Worm (Caenorhabditis elegans) whole organism, L2 larva: ENCODE measurements around the gene str-220.

Source experiments
- C34F6.9 ChIP-seq: fragments of 150-350 bp; optimal IDR thresholded peaks from 2 replicates; lab custom pipeline; 2014; ENCODE audit warnings: missing biosample characterization, missing genetic modification characterization
- F13H6.1 ChIP-seq: sonication (generic microtip); optimal IDR thresholded peaks from 2 replicates; lab custom pipeline; 2016; ENCODE audit warnings: missing genetic modification characterization, missing compliant biosample characterization
- aly-2 ChIP-seq: fragments of 150-350 bp; optimal IDR thresholded peaks from 2 replicates; lab custom pipeline; 2014; ENCODE audit warnings: missing biosample characterization, missing genetic modification characterization
- ama-1 ChIP-seq: fragments of 150-350 bp; optimal IDR thresholded peaks from 2 replicates; lab custom pipeline; 2018; ENCODE audit warnings: inconsistent platforms
- blmp-1 ChIP-seq: sonication (generic microtip); optimal IDR thresholded peaks from 2 replicates; lab custom pipeline; 2017; ENCODE audit warnings: missing genetic modification characterization, mild to moderate bottlenecking, missing compliant biosample characterization, antibody characterized with exemption, moderate library complexity; ENCODE audit not compliant: insufficient read depth
- ceh-16 ChIP-seq: fragments of 150-350 bp; optimal IDR thresholded peaks from 2 replicates; lab custom pipeline; 2014; ENCODE audit warnings: missing biosample characterization, missing genetic modification characterization
- dmd-4 ChIP-seq: sonication (generic microtip); optimal IDR thresholded peaks from 2 replicates; lab custom pipeline; 2017; ENCODE audit warnings: missing biosample characterization, missing genetic modification characterization
- elt-1 ChIP-seq: fragments of 150-350 bp; optimal IDR thresholded peaks from 2 replicates; lab custom pipeline; 2014; ENCODE audit warnings: missing biosample characterization, missing genetic modification characterization
- elt-3 ChIP-seq: sonication (generic microtip); optimal IDR thresholded peaks from 2 replicates; lab custom pipeline; 2017; ENCODE audit warnings: missing biosample characterization, missing genetic modification characterization
- fos-1 ChIP-seq: fragments of 150-350 bp; optimal IDR thresholded peaks from 2 replicates; lab custom pipeline; 2014; ENCODE audit warnings: missing biosample characterization, missing genetic modification characterization
- lin-13 ChIP-seq: fragments of 150-350 bp; optimal IDR thresholded peaks from 2 replicates; lab custom pipeline; 2014; ENCODE audit warnings: missing biosample characterization, missing genetic modification reagents, missing genetic modification characterization
- lin-39 ChIP-seq: fragments of 150-350 bp; optimal IDR thresholded peaks from 2 replicates; lab custom pipeline; 2014; ENCODE audit warnings: missing biosample characterization, missing genetic modification reagents, missing genetic modification characterization
- mab-5 ChIP-seq: fragments of 150-350 bp; optimal IDR thresholded peaks from 2 replicates; lab custom pipeline; 2014; ENCODE audit warnings: missing biosample characterization, missing genetic modification characterization
- mbf-1 ChIP-seq: sonication (generic microtip); optimal IDR thresholded peaks from 2 replicates; lab custom pipeline; 2017; ENCODE audit warnings: missing biosample characterization, missing genetic modification characterization
- mdl-1 ChIP-seq, 2 experiments: fragments of 150-350 bp in 1 of 2; sonication (generic microtip) in 1 of 2; optimal IDR thresholded peaks; 2 replicates each; lab custom pipeline; 2017; ENCODE audit warnings: missing biosample characterization in 2 of 2, missing genetic modification characterization in 2 of 2
- nhr-11 ChIP-seq: fragments of 150-350 bp; optimal IDR thresholded peaks from 2 replicates; lab custom pipeline; 2014; ENCODE audit warnings: missing biosample characterization, missing genetic modification characterization
- nhr-21 ChIP-seq: fragments of 150-350 bp; optimal IDR thresholded peaks from 2 replicates; lab custom pipeline; 2014; ENCODE audit warnings: missing biosample characterization, missing genetic modification characterization
- nhr-23 ChIP-seq: fragments of 150-350 bp; optimal IDR thresholded peaks from 2 replicates; lab custom pipeline; 2014; ENCODE audit warnings: missing biosample characterization, missing genetic modification reagents, missing genetic modification characterization
- nhr-25 ChIP-seq: fragments of 150-350 bp; sonication (generic microtip); optimal IDR thresholded peaks from 3 replicates; lab custom pipeline; 2014; ENCODE audit warnings: missing biosample characterization, missing genetic modification characterization
- nhr-6 ChIP-seq: fragments of 150-350 bp; optimal IDR thresholded peaks from 2 replicates; lab custom pipeline; 2014; ENCODE audit warnings: missing biosample characterization, missing genetic modification characterization
- nhr-77 ChIP-seq: fragments of 150-350 bp; optimal IDR thresholded peaks from 2 replicates; lab custom pipeline; 2014; ENCODE audit warnings: missing biosample characterization, missing genetic modification characterization
- sem-4 ChIP-seq: fragments of 150-350 bp; optimal IDR thresholded peaks from 2 replicates; lab custom pipeline; 2014; ENCODE audit warnings: missing biosample characterization, missing genetic modification reagents, missing genetic modification characterization
- skn-1 ChIP-seq: sonication (generic microtip); optimal IDR thresholded peaks from 2 replicates; lab custom pipeline; 2017; ENCODE audit warnings: missing biosample characterization, missing genetic modification characterization
- sma-3 ChIP-seq: sonication (generic microtip); optimal IDR thresholded peaks from 2 replicates; lab custom pipeline; 2016; ENCODE audit warnings: missing genetic modification reagents, missing genetic modification characterization, missing compliant biosample characterization
- sma-9 ChIP-seq, 2 experiments: fragments of 150-350 bp in 1 of 2; sonication (generic microtip) in 1 of 2; optimal IDR thresholded peaks; 2 replicates each; lab custom pipeline; 2014 to 2016; ENCODE audit warnings: missing genetic modification characterization in 2 of 2, mild to moderate bottlenecking in 1 of 2, missing biosample characterization in 1 of 2, missing compliant biosample characterization in 1 of 2, missing genetic modification reagents in 1 of 2, moderate library complexity in 1 of 2
- snpc-4 ChIP-seq: fragments of 150-350 bp; optimal IDR thresholded peaks from 2 replicates; lab custom pipeline; 2014; ENCODE audit warnings: missing biosample characterization, missing genetic modification characterization
- unc-39 ChIP-seq: fragments of 150-350 bp; optimal IDR thresholded peaks from 2 replicates; lab custom pipeline; 2014; ENCODE audit warnings: missing biosample characterization, missing genetic modification characterization
- zag-1 ChIP-seq: fragments of 150-350 bp; optimal IDR thresholded peaks from 2 replicates; lab custom pipeline; 2014; ENCODE audit warnings: missing biosample characterization, missing genetic modification characterization
- ztf-1 ChIP-seq: fragments of 200-800 bp; sonication (Bioruptor generic); conservative IDR thresholded peaks from 2 replicates; pipeline ENCODE4 v1.3.6; 2022; ENCODE audit warnings: missing genetic modification characterization, missing compliant biosample characterization
- ztf-11 ChIP-seq: sonication (generic microtip); optimal IDR thresholded peaks from 2 replicates; lab custom pipeline; 2017; ENCODE audit warnings: missing biosample characterization, missing genetic modification characterization
- ztf-4 ChIP-seq: fragments of 150-350 bp; optimal IDR thresholded peaks from 2 replicates; lab custom pipeline; 2014; ENCODE audit warnings: missing biosample characterization, missing genetic modification characterization

str-220 gene

ce11 chrIV:7182818-7183217, 11.7 kb upstream of the str-220 start:
- TF ChIP-seq mdl-1 (tag; optimal IDR thresholded peaks at IDR 0.05; lab: Kevin White, UChicago) (no peak), ceh-16 (tag; lab: Kevin White, UChicago) (no peak), mbf-1 (tag; lab: Kevin White, UChicago) (no peak), ama-1 (no peak), nhr-6 (tag; lab: Kevin White, UChicago) (no peak), F13H6.1 (tag; lab: Kevin White, UChicago) (no peak), C34F6.9 (no peak), sem-4 (no peak), nhr-23 (tag; lab: Kevin White, UChicago) (no peak), dmd-4 (tag; lab: Kevin White, UChicago) (no peak)
- TF ChIP-seq, all 48 proteins: peak for 0

ce11 chrIV:7180304-7180703, 9.2 kb upstream of the str-220 start, which contains the start of gene cest-10:
cest-10 (plus strand) TSS chrIV:7180557.
- TF ChIP-seq elt-1 (tag; lab: Kevin White, UChicago) (no peak), lin-13 (GFP tag; lab: Kevin White, UChicago) (no peak), nhr-21 (tag; lab: Kevin White, UChicago) (no peak), sma-9 (GFP tag; optimal IDR thresholded peaks at IDR 0.05; lab: Kevin White, UChicago) (peak; percentile 29), sma-9 (tag; optimal IDR thresholded peaks at IDR 0.05; lab: Kevin White, UChicago) (no peak), nhr-25 (tag; lab: Kevin White, UChicago) (peak; percentile 40), nhr-23 (tag; lab: Kevin White, UChicago) (no peak), elt-3 (tag; lab: Kevin White, UChicago) (no peak), ztf-1 (GFP tag; lab: Robert Waterston, UW) (no peak), ztf-4 (tag; lab: Kevin White, UChicago) (no peak), blmp-1 (tag; lab: Kevin White, UChicago) (peak; percentile 9), fos-1 (peak; percentile 65), sma-3 (GFP tag; lab: Kevin White, UChicago) (no peak), ztf-11 (no peak)

ce11 chrIV:7178942-7179341, 7.8 kb upstream of the str-220 start, which contains the start of gene C42D4.3:
C42D4.3 (plus strand) TSS chrIV:7179239.
- TF ChIP-seq fos-1, result peak; percentile 52
- TF ChIP-seq blmp-1 (tag; lab: Kevin White, UChicago), result no peak
- TF ChIP-seq nhr-23 (tag; lab: Kevin White, UChicago), result no peak
- peak; percentile 86 for TF ChIP-seq nhr-25 (tag; lab: Kevin White, UChicago)

ce11 chrIV:7176887-7177286, 5.8 kb upstream of the str-220 start, which contains the start of gene str-44:
str-44 (plus strand) TSS chrIV:7177187.
- TF ChIP-seq F13H6.1 (tag; lab: Kevin White, UChicago) (no peak), nhr-11 (no peak), C34F6.9 (no peak)

- TF ChIP-seq fos-1, result no peak
- TF ChIP-seq sma-3 (GFP tag; lab: Kevin White, UChicago), result no peak
- no peak for TF ChIP-seq unc-39
- no peak for TF ChIP-seq C34F6.9
- no peak for TF ChIP-seq nhr-6 (tag; lab: Kevin White, UChicago)
- TF ChIP-seq zag-1 (tag; lab: Kevin White, UChicago), result no peak
- no peak for TF ChIP-seq F13H6.1 (tag; lab: Kevin White, UChicago)
- no peak for TF ChIP-seq snpc-4 (tag; lab: Kevin White, UChicago)
- no peak for TF ChIP-seq skn-1 (tag; lab: Kevin White, UChicago)
Observed at ce11 chrIV:7175346-7175745, 4.2 kb upstream of the str-220 start, which contains the start of gene C42D4.19. C42D4.19 (plus strand) TSS chrIV:7175646.

- TF ChIP-seq nhr-77 (tag; lab: Kevin White, UChicago) (no peak), lin-39 (tag; lab: Kevin White, UChicago) (no peak), sem-4 (no peak), aly-2 (tag; lab: Kevin White, UChicago) (no peak), ama-1 (no peak), mab-5 (tag; lab: Kevin White, UChicago) (no peak), ztf-1 (GFP tag; lab: Robert Waterston, UW) (no peak), ztf-4 (tag; lab: Kevin White, UChicago) (no peak), sma-9 (GFP tag; optimal IDR thresholded peaks at IDR 0.05; lab: Kevin White, UChicago) (no peak), sma-9 (tag; optimal IDR thresholded peaks at IDR 0.05; lab: Kevin White, UChicago) (no peak), ceh-16 (tag; lab: Kevin White, UChicago) (no peak), F13H6.1 (tag; lab: Kevin White, UChicago) (no peak), elt-3 (tag; lab: Kevin White, UChicago) (no peak), fos-1 (no peak), zag-1 (tag; lab: Kevin White, UChicago) (no peak), ztf-11 (no peak)
Observed at ce11 chrIV:7173489-7173888, 2.4 kb upstream of the str-220 start, which contains the start of gene str-1. str-1 (plus strand) TSS chrIV:7173789.
